Worm (Caenorhabditis elegans): ENCODE results near the gene dnj-9.

DNA sequence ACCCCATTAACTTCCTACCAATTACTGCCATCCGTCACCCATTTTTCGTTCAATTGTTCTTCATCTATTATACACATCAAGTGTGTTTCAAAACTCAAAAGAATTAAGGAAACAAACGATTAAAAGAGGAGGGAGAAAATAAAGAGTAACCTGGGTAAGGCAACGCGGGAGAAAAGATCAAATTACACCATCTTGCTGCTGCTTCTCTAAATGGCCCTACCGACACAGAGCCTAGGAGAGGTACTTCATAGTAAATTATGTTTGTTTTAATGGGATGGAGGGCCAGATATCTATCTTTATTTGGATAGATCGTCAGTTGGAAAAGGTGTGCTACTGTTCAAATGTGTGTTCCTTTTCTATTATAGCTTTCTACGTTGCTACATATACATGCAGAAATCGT lies 36.5 kb upstream of the dnj-9 start:
- TF ChIP-seq zag-1 (tag; optimal IDR thresholded peaks at IDR 0.05) (no peak), nhr-237 (tag; optimal IDR thresholded peaks at IDR 0.05) (no peak), nhr-11 (tag; optimal IDR thresholded peaks at IDR 0.05) (no peak), Y48G9A.11 (GFP tag; IDR thresholded peaks at IDR 0.05) (no peak), fkh-10 (GFP tag; optimal IDR thresholded peaks at IDR 0.05) (no peak), attf-4 (tag; optimal IDR thresholded peaks at IDR 0.05) (no peak), D1046.2 (GFP tag; IDR thresholded peaks at IDR 0.05) (no peak), ZK546.5 (tag; optimal IDR thresholded peaks at IDR 0.05) (no peak), pha-4 (GFP tag; IDR thresholded peaks at IDR 0.05) (no peak), pha-4 (tag; optimal IDR thresholded peaks at IDR 0.05) (no peak), mep-1 (tag; optimal IDR thresholded peaks at IDR 0.05) (no peak), dpl-1 (GFP tag; optimal IDR thresholded peaks at IDR 0.05) (no peak), lin-13 (GFP tag; optimal IDR thresholded peaks at IDR 0.05) (no peak), unc-39 (tag; optimal IDR thresholded peaks at IDR 0.05) (no peak)
